Fruit fly (Drosophila melanogaster) whole organism: Measurements from ENCODE around the gene CG14285.

Experiments
- Dll ChIP-seq: fragments of >200 bp; optimal IDR thresholded peaks from 2 replicates; lab custom pipeline; 2017
- psq ChIP-seq: fragments of >200 bp; optimal IDR thresholded peaks from 2 replicates; lab custom pipeline; 2017
- usp ChIP-seq: fragments of >200 bp; optimal IDR thresholded peaks from 2 replicates; lab custom pipeline; 2017; ENCODE audit warnings: missing biosample characterization, missing genetic modification characterization, mixed read lengths

DNA sequence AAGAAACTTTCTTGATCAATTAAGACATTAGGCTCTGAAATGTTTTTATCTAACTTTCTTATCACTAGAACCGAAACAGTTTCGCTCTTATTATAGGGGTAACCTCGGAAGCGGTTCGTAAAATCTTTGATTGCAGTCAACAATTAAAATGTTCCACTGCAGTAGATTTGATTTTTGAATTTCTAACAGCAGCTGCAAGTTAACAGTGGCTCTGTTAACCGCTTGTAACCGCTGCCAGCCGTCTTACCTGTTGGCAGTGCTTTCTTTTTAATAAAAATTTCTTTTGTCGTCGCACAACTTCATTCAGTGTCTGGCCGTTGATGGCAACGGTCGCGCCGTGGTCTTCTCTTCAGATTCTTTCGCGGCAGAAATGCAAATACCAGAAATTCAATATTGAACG lies 8.3 kb downstream of the CG14285 start, which contains the start of gene CG6026:
- no peak for TF ChIP-seq Dll (lab: Kevin White, UChicago)
- TF ChIP-seq psq (lab: Kevin White, UChicago), result no peak
- TF ChIP-seq usp (GFP tag; lab: Kevin White, UChicago), result no peak
